Worm (Caenorhabditis elegans) whole organism, young adult: ENCODE results near the gene F57E7.2.
"Not testable (repeated sequence)": the region's sequence is repeated elsewhere in the genome, so short reads cannot be mapped to it uniquely, and the experiment has no call there.

ENCODE experiments used
- B0035.1 ChIP-seq: sonication (generic microtip); optimal IDR thresholded peaks from 2 replicates; lab custom pipeline; 2016; ENCODE audit warnings: missing genetic modification characterization, mild to moderate bottlenecking, missing compliant biosample characterization, missing genotype, missing genetic modification reagents
- F55B11.4 ChIP-seq: sonication (generic microtip); optimal IDR thresholded peaks from 2 replicates; lab custom pipeline; 2016; ENCODE audit warnings: missing compliant biosample characterization, missing genetic modification characterization, borderline replicate concordance; ENCODE audit not compliant: insufficient read depth
- ama-1 ChIP-seq, 3 experiments: fragments of 150-350 bp in 1 of 3; sonication (generic microtip) in 2 of 3; optimal IDR thresholded peaks; 2 replicates each; lab custom pipeline; 2014 to 2018; ENCODE audit warnings: missing biosample characterization in 2 of 3, missing genetic modification characterization in 2 of 3, missing genetic modification reagents in 2 of 3
- ets-4 ChIP-seq: fragments of 200-800 bp; sonication (Bioruptor generic); optimal IDR thresholded peaks from 2 replicates; lab custom pipeline; 2018; ENCODE audit warnings: mild to moderate bottlenecking, missing genetic modification characterization, missing compliant biosample characterization
- lag-1 ChIP-seq: fragments of 200-800 bp; sonication (Bioruptor generic); IDR thresholded peaks from 2 replicates; pipeline ENCODE4 v1.3.6; 2022; ENCODE audit warnings: missing genetic modification reagents, missing genetic modification characterization, missing compliant biosample characterization
- nhr-120 ChIP-seq: fragments of 200-800 bp; sonication (Bioruptor generic); IDR thresholded peaks from 2 replicates; pipeline ENCODE4 v1.3.6; 2022; ENCODE audit warnings: missing genetic modification characterization, missing compliant biosample characterization

- not testable (repeated sequence) for TF ChIP-seq ama-1 (optimal IDR thresholded peaks at IDR 0.05; lab: Kevin White, UChicago); ama-1 (GFP tag; optimal IDR thresholded peaks at IDR 0.05; lab: Kevin White, UChicago); nhr-120 (GFP tag; lab: Robert Waterston, UW); ets-4 (GFP tag; lab: Kevin White, UChicago); F55B11.4 (tag; lab: Kevin White, UChicago); lag-1 (GFP tag; lab: Robert Waterston, UW); B0035.1 (tag; lab: Kevin White, UChicago)
Observed at ce11 chrV:16515140-16515539, 32.2 kb upstream of the F57E7.2 start, which contains the start of gene F36D3.5.
